Fruit fly (Drosophila melanogaster) whole organism, adult: Measurements from ENCODE around the gene Or65a.

Experiments used
- CG11617 ChIP-seq: fragments of 200-800 bp; sonication (Bioruptor generic); optimal IDR thresholded peaks from 2 replicates; lab custom pipeline; 2017; ENCODE audit warnings: mild to moderate bottlenecking, missing biosample characterization, missing genetic modification reagents, missing genetic modification characterization
- CG12768 ChIP-seq: fragments of 200-800 bp; sonication (Bioruptor generic); optimal IDR thresholded peaks from 2 replicates; lab custom pipeline; 2017; ENCODE audit warnings: missing biosample characterization, missing genetic modification characterization, mild to moderate bottlenecking, moderate library complexity, missing genetic modification reagents
- CG14711 ChIP-seq: fragments of 200-800 bp; sonication (Bioruptor generic); optimal IDR thresholded peaks from 2 replicates; lab custom pipeline; 2018; ENCODE audit warnings: missing biosample characterization, mild to moderate bottlenecking, missing genetic modification characterization, moderate library complexity
- CG1620 ChIP-seq: fragments of 200-800 bp; sonication (Bioruptor generic); optimal IDR thresholded peaks from 2 replicates; lab custom pipeline; 2016; ENCODE audit warnings: missing biosample characterization, missing genetic modification characterization
- CG33017 ChIP-seq: fragments of 200-800 bp; sonication (Bioruptor generic); optimal IDR thresholded peaks from 2 replicates; lab custom pipeline; 2018; ENCODE audit warnings: missing biosample characterization, mild to moderate bottlenecking, missing genetic modification characterization, moderate library complexity
- CG5204 ChIP-seq: fragments of 200-800 bp; sonication (Bioruptor generic); optimal IDR thresholded peaks from 2 replicates; lab custom pipeline; 2016; ENCODE audit warnings: missing biosample characterization, missing genetic modification characterization
- CG7045 ChIP-seq: fragments of 200-800 bp; sonication (Bioruptor generic); optimal IDR thresholded peaks from 2 replicates; lab custom pipeline; 2017; ENCODE audit warnings: missing biosample characterization, mild to moderate bottlenecking, missing genetic modification characterization
- CG7101 ChIP-seq: fragments of 200-800 bp; sonication (Bioruptor generic); optimal IDR thresholded peaks from 2 replicates; lab custom pipeline; 2018; ENCODE audit warnings: missing biosample characterization, mild to moderate bottlenecking, missing genetic modification characterization, moderate library complexity
- Clk ChIP-seq: fragments of 200-800 bp; sonication (Bioruptor generic); optimal IDR thresholded peaks from 2 replicates; lab custom pipeline; 2017; ENCODE audit warnings: missing biosample characterization, missing genetic modification characterization
- Crg-1 ChIP-seq: fragments of 200-800 bp; sonication (Bioruptor generic); optimal IDR thresholded peaks from 2 replicates; lab custom pipeline; 2016; ENCODE audit warnings: missing biosample characterization, missing genetic modification characterization
- Hr96 ChIP-seq: fragments of 200-800 bp; sonication (Bioruptor generic); optimal IDR thresholded peaks from 2 replicates; lab custom pipeline; 2016; ENCODE audit warnings: missing biosample characterization, missing genetic modification characterization
- Mnt ChIP-seq: fragments of 200-800 bp; sonication (Bioruptor generic); optimal IDR thresholded peaks from 2 replicates; lab custom pipeline; 2016; ENCODE audit warnings: missing biosample characterization, mild to moderate bottlenecking, missing genetic modification characterization
- bab1 ChIP-seq: fragments of 200-800 bp; sonication (Bioruptor generic); optimal IDR thresholded peaks from 3 replicates; lab custom pipeline; 2019; ENCODE audit warnings: missing biosample characterization, mild to moderate bottlenecking, missing genetic modification characterization, moderate library complexity
- cic ChIP-seq: fragments of 200-800 bp; sonication (Bioruptor generic); optimal IDR thresholded peaks from 2 replicates; lab custom pipeline; 2017; ENCODE audit warnings: missing biosample characterization, mild to moderate bottlenecking, missing genetic modification characterization, moderate library complexity
- cnc ChIP-seq, 2 experiments: fragments of >200 bp; optimal IDR thresholded peaks; 2 replicates each; lab custom pipeline; 2017
- kay ChIP-seq: fragments of 200-800 bp; sonication (Bioruptor generic); peaks from one replicate; lab custom pipeline; 2016; ENCODE audit warnings: missing biosample characterization, missing genetic modification characterization, borderline replicate concordance
- ovo ChIP-seq: fragments of 200-800 bp; sonication (Bioruptor generic); optimal IDR thresholded peaks from 2 replicates; lab custom pipeline; 2016; ENCODE audit warnings: missing biosample characterization, missing genetic modification characterization
- pad ChIP-seq: fragments of 200-800 bp; sonication (Bioruptor generic); optimal IDR thresholded peaks from 3 replicates; lab custom pipeline; 2017; ENCODE audit warnings: missing biosample characterization, missing genetic modification characterization, mild to moderate bottlenecking, moderate library complexity, missing genetic modification reagents
- tj ChIP-seq: fragments of 200-800 bp; sonication (Bioruptor generic); optimal IDR thresholded peaks from 3 replicates; lab custom pipeline; 2017; ENCODE audit warnings: missing biosample characterization, mild to moderate bottlenecking, missing genetic modification characterization, moderate library complexity
- toe ChIP-seq: fragments of 200-800 bp; sonication (Bioruptor generic); optimal IDR thresholded peaks from 2 replicates; lab custom pipeline; 2016; ENCODE audit warnings: missing biosample characterization, missing genetic modification characterization

Gene Or65a

DNA sequence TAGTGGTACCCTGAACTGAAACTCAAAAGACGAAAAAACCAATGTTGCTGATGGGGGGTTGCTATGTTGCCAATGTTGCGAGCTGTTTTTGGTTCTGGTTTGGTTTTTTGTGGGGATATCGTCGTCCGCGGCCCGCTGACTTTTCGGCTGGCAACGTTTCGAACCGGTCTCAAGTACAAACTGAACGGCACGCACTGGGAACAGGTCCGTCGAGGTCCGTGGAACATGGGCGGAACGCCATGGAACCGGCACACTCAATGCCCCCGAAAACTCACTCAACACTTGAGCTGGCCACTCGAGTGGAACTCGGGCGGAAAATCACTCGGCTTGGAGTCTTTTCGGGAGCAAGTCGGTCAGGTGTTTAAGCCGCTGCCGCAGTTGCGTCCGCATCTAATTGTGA lies 31.8 kb downstream of the Or65a start, which contains the start of gene CG13300:
Gene CG13300, minus strand, starts transcription at position 159 of the 400 bp plus-strand sequence.
- TF ChIP-seq CG1620 (GFP tag; lab: Kevin White, UChicago) (no peak), CG5204 (GFP tag; lab: Kevin White, UChicago) (no peak)

DNA sequence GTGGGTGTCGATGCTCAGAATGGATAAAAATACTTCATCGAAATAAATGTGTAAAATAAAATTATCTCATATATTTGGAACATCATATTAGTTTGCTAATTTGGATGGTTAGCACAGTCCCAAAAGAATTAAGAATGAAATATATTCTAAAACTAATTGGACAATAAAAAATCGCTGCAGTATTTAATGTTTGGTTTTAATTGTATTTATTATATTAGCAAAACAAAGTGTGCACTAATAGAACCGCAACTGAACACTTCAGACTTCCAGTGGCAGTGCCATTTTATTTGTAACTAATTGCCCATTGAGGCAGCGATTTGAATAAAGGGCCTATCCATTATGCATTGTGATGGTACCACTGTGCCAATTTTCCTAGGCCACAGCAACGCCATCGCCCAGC lies 34.6 kb downstream of the Or65a start:
- TF ChIP-seq bab1 (no peak), CG7045 (GFP tag; lab: Kevin White, UChicago) (no peak), cnc (optimal IDR thresholded peaks at IDR 0.05; lab: Kevin White, UChicago) (no peak), CG12768 (GFP tag; lab: Kevin White, UChicago) (no peak), CG11617 (GFP tag; lab: Kevin White, UChicago) (no peak), Crg-1 (no peak), Hr96 (GFP tag; lab: Kevin White, UChicago) (no peak), tj (no peak), toe (GFP tag; lab: Kevin White, UChicago) (no peak)

DNA sequence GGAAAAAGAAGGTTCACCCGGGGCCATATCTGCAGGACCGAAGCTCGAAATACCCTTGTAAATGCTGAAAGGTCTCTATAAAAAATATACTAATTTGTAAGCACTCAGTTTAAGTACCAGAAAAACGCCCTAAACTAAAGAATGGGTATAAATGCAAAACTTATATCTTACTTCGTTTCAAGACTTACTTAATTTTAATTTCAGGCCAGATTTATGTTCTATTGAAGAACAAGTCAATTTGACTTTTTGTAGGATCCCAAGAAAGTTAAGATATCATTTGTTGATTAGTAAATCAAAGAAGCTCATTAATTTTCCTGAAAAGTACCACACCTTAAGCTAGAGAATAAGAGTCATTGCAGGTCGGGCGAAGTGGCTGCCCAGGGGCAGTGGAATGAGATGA lies 36.7 kb downstream of the Or65a start:
- TF ChIP-seq tj, result no peak
- no peak for TF ChIP-seq Hr96 (GFP tag; lab: Kevin White, UChicago)
- no peak for TF ChIP-seq toe (GFP tag; lab: Kevin White, UChicago)
- TF ChIP-seq CG12768 (GFP tag; lab: Kevin White, UChicago), result no peak
- no peak for TF ChIP-seq Crg-1
- no peak for TF ChIP-seq CG7101 (tag; lab: Kevin White, UChicago)
- no peak for TF ChIP-seq CG1620 (GFP tag; lab: Kevin White, UChicago)
- TF ChIP-seq CG33017 (tag; lab: Kevin White, UChicago), result no peak
- TF ChIP-seq pad (GFP tag; lab: Kevin White, UChicago), result no peak
- no peak for TF ChIP-seq ovo (GFP tag; lab: Kevin White, UChicago)
- no peak for TF ChIP-seq CG11617 (GFP tag; lab: Kevin White, UChicago)
- TF ChIP-seq CG14711 (tag; lab: Kevin White, UChicago), result no peak
- no peak for TF ChIP-seq kay
- TF ChIP-seq CG5204 (GFP tag; lab: Kevin White, UChicago), result no peak
- no peak for TF ChIP-seq cnc (optimal IDR thresholded peaks at IDR 0.05; lab: Kevin White, UChicago)

DNA sequence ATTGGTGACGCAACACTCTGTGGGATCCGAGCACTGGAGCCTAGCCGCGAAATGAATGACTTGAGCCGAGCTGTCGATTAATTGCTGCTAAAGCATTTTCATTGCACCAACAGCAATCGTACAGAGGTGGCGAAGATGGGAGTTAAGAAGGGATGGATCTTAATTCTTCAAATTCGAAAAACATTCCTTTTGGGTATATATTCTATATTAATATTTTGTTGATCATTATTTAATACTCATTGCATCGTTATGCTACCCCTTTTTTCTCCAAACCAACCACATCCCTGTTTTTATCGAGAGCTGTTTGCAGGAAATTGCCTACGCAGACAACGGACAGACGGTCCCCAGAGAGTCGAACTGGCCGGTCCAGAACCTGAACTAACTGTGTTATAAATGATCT lies 38.1 kb downstream of the Or65a start:
- TF ChIP-seq Clk (GFP tag; lab: Kevin White, UChicago), result no peak
- TF ChIP-seq CG7101 (tag; lab: Kevin White, UChicago), result no peak

DNA sequence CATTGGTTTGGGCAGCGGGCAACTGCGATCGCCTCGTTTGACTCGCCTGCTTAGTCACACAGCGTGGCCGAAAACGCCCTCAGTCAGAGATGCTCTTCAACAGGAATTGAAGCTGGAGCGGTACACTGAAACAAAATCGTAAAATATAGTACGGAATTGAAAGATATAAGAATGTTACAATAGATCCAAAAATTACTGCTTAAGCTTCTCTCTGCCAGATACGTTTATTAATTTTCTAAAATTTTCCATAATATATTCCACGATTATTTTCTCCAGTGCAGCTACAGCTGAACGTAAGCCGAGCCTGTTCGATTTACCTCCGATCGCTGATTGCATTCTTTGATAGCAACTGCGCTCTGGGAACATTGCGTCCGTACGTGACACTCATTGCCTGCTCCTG lies 38.8 kb downstream of the Or65a start:
- TF ChIP-seq CG5204 (GFP tag; lab: Kevin White, UChicago) (no peak), CG12768 (GFP tag; lab: Kevin White, UChicago) (no peak), pad (GFP tag; lab: Kevin White, UChicago) (no peak), Crg-1 (no peak), CG14711 (tag; lab: Kevin White, UChicago) (no peak), CG7045 (GFP tag; lab: Kevin White, UChicago) (no peak), CG7101 (tag; lab: Kevin White, UChicago) (no peak), Hr96 (GFP tag; lab: Kevin White, UChicago) (no peak), Clk (GFP tag; lab: Kevin White, UChicago) (no peak), Mnt (no peak), CG33017 (tag; lab: Kevin White, UChicago) (no peak), cic (GFP tag; lab: Kevin White, UChicago) (no peak), toe (GFP tag; lab: Kevin White, UChicago) (no peak), tj (no peak), ovo (GFP tag; lab: Kevin White, UChicago) (no peak), CG11617 (GFP tag; lab: Kevin White, UChicago) (no peak), cnc (optimal IDR thresholded peaks at IDR 0.05; lab: Kevin White, UChicago) (no peak), bab1 (no peak), kay (no peak)

DNA sequence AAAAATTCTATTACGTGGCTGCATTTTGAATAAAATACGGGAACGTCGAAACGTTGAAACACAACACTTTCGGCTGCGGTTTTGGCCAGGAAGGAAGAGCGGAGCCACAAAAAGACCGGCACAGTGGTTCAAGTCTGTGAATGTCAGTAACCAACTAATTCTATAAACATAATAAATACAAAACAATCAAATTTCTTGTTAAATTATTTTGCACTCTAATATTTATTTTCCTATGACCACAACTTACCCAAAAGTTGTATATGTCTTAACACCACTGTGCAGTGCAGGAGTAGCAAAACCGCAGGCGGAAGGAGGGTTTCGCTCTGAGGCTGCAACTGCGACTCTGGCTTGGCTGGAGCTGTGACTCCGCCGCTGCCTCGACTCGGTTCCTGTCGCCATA lies 43.2 kb downstream of the Or65a start:
- no peak for TF ChIP-seq CG12768 (GFP tag; lab: Kevin White, UChicago)
- TF ChIP-seq Mnt, result no peak
- TF ChIP-seq CG33017 (tag; lab: Kevin White, UChicago), result no peak
- TF ChIP-seq tj, result no peak
- no peak for TF ChIP-seq CG1620 (GFP tag; lab: Kevin White, UChicago)
- no peak for TF ChIP-seq CG7101 (tag; lab: Kevin White, UChicago)
- no peak for TF ChIP-seq Clk (GFP tag; lab: Kevin White, UChicago)
- TF ChIP-seq CG14711 (tag; lab: Kevin White, UChicago), result no peak
- TF ChIP-seq Hr96 (GFP tag; lab: Kevin White, UChicago), result no peak
- TF ChIP-seq Crg-1, result no peak
- no peak for TF ChIP-seq pad (GFP tag; lab: Kevin White, UChicago)
- TF ChIP-seq bab1, result no peak
- TF ChIP-seq CG7045 (GFP tag; lab: Kevin White, UChicago), result no peak
- no peak for TF ChIP-seq ovo (GFP tag; lab: Kevin White, UChicago)
- TF ChIP-seq CG11617 (GFP tag; lab: Kevin White, UChicago), result no peak
- TF ChIP-seq cic (GFP tag; lab: Kevin White, UChicago), result no peak
- no peak for TF ChIP-seq cnc (optimal IDR thresholded peaks at IDR 0.05; lab: Kevin White, UChicago)

DNA sequence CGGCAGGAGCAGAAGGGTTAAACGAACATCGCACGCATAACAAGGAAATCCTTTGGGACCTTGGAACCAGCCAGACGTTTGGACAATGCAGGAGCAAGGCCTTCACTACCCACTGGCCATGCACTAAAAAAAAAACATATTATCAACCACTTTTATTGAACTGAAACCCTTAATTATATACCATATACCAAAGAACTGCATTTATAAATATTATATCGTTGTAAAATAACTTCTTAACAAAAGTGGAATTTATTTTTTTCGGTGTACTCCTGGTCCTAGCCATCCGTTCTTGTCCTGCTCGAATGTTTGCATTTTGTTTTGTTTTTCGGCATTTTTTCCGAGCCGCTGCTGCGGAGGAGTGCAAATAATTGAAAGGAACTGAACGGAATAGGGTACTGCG lies 43.8 kb downstream of the Or65a start:
- TF ChIP-seq CG7045 (GFP tag; lab: Kevin White, UChicago), result no peak
- TF ChIP-seq CG11617 (GFP tag; lab: Kevin White, UChicago), result no peak
- TF ChIP-seq ovo (GFP tag; lab: Kevin White, UChicago), result no peak
- no peak for TF ChIP-seq CG1620 (GFP tag; lab: Kevin White, UChicago)
- TF ChIP-seq Mnt, result no peak
- TF ChIP-seq CG7101 (tag; lab: Kevin White, UChicago), result no peak
